Fruit fly (Drosophila melanogaster) whole organism, embryonic: ENCODE results near the gene CG34325.

Experiments used
- ATbp ChIP-seq: fragments of 200-800 bp; sonication (Bioruptor generic); optimal IDR thresholded peaks from 2 replicates; lab custom pipeline; 2017; ENCODE audit warnings: missing biosample characterization, mild to moderate bottlenecking, missing genetic modification characterization, missing genetic modification reagents
- Aef1 ChIP-seq: fragments of 200-800 bp; sonication (Bioruptor generic); IDR thresholded peaks from 3 replicates; pipeline ENCODE4 v1.3.6; 2022; ENCODE audit warnings: missing biosample characterization, missing genetic modification characterization
- Blimp-1 ChIP-seq: fragments of 200-800 bp; sonication (Bioruptor generic); optimal IDR thresholded peaks from 3 replicates; lab custom pipeline; 2018; ENCODE audit warnings: missing biosample characterization, missing genetic modification characterization, mild to moderate bottlenecking, moderate library complexity, missing genetic modification reagents
- CG10979 ChIP-seq: fragments of 200-800 bp; sonication (Bioruptor generic); optimal IDR thresholded peaks from 2 replicates; lab custom pipeline; 2018; ENCODE audit warnings: missing biosample characterization, mild to moderate bottlenecking, missing genetic modification characterization, moderate library complexity
- CG14667 ChIP-seq: fragments of 200-800 bp; sonication (Bioruptor generic); IDR thresholded peaks from 2 replicates; pipeline ENCODE4 v1.3.6; 2022; ENCODE audit warnings: missing biosample characterization, missing genetic modification characterization
- CG15269 ChIP-seq: fragments of 200-800 bp; sonication (Bioruptor generic); optimal IDR thresholded peaks from 2 replicates; lab custom pipeline; 2018; ENCODE audit warnings: missing biosample characterization, mild to moderate bottlenecking, missing genetic modification characterization, moderate library complexity
- CG16863 ChIP-seq: fragments of 200-800 bp; sonication (Bioruptor generic); optimal IDR thresholded peaks from 3 replicates; lab custom pipeline; 2016; ENCODE audit warnings: missing biosample characterization, missing genetic modification characterization
- CG17328 ChIP-seq: fragments of 200-800 bp; sonication (Bioruptor generic); IDR thresholded peaks from 2 replicates; pipeline ENCODE4 v1.3.6; 2022; ENCODE audit warnings: missing biosample characterization, missing genetic modification characterization
- CG2678 ChIP-seq: fragments of 200-800 bp; sonication (Bioruptor generic); optimal IDR thresholded peaks from 3 replicates; lab custom pipeline; 2019; ENCODE audit warnings: missing biosample characterization, mild to moderate bottlenecking, missing genetic modification characterization, moderate library complexity
- CG30403 ChIP-seq: fragments of 200-800 bp; sonication (Bioruptor generic); optimal IDR thresholded peaks from 3 replicates; lab custom pipeline; 2016; ENCODE audit warnings: missing biosample characterization, missing genetic modification characterization
- CG30431 ChIP-seq: fragments of 200-800 bp; sonication (Bioruptor generic); optimal IDR thresholded peaks from 2 replicates; lab custom pipeline; 2017; ENCODE audit warnings: missing biosample characterization, missing genetic modification characterization
- CG7839 ChIP-seq: fragments of 200-800 bp; sonication (Bioruptor generic); optimal IDR thresholded peaks from 3 replicates; lab custom pipeline; 2018; ENCODE audit warnings: missing biosample characterization, mild to moderate bottlenecking, missing genetic modification characterization, moderate library complexity
- CG9437 ChIP-seq: fragments of 200-800 bp; sonication (Bioruptor generic); optimal IDR thresholded peaks from 2 replicates; lab custom pipeline; 2018; ENCODE audit warnings: missing biosample characterization, mild to moderate bottlenecking, missing genetic modification characterization
- CHES-1-like ChIP-seq: fragments of 200-800 bp; sonication (Bioruptor generic); optimal IDR thresholded peaks from 2 replicates; lab custom pipeline; 2016; ENCODE audit warnings: missing biosample characterization, missing genetic modification characterization
- Gsc ChIP-seq: fragments of 200-800 bp; sonication (Bioruptor generic); IDR thresholded peaks from 2 replicates; pipeline ENCODE4 v1.3.6; 2022; ENCODE audit warnings: missing biosample characterization, missing genetic modification characterization
- H2.0 ChIP-seq: fragments of 200-800 bp; sonication (Bioruptor generic); IDR thresholded peaks from 2 replicates; pipeline ENCODE4 v1.3.6; 2022; ENCODE audit warnings: missing biosample characterization, missing genetic modification characterization
- HLH3B ChIP-seq: fragments of 200-800 bp; sonication (Bioruptor generic); IDR thresholded peaks from 2 replicates; pipeline ENCODE4 v1.3.6; 2022; ENCODE audit warnings: missing biosample characterization, missing genetic modification characterization
- Meics ChIP-seq: fragments of 200-800 bp; sonication (Bioruptor generic); optimal IDR thresholded peaks from 2 replicates; lab custom pipeline; 2017; ENCODE audit warnings: missing biosample characterization, mild to moderate bottlenecking, missing genetic modification characterization
- Mes4 ChIP-seq: fragments of 200-800 bp; sonication (Bioruptor generic); optimal IDR thresholded peaks from 2 replicates; lab custom pipeline; 2016; ENCODE audit warnings: missing biosample characterization, missing genetic modification characterization
- Pdp1 ChIP-seq, 2 experiments: fragments of 200-800 bp; sonication (Bioruptor generic); optimal IDR thresholded peaks; 3 replicates each; lab custom pipeline; 2016; ENCODE audit warnings: missing biosample characterization in 2 of 2, missing genetic modification characterization in 2 of 2, mild to moderate bottlenecking in 1 of 2, moderate library complexity in 1 of 2
- Poxn ChIP-seq: fragments of 200-800 bp; sonication (Bioruptor generic); IDR thresholded peaks from 2 replicates; pipeline ENCODE4 v1.3.6; 2022; ENCODE audit warnings: missing biosample characterization, missing genetic modification characterization
- Ptx1 ChIP-seq: fragments of 200-800 bp; sonication (Bioruptor generic); IDR thresholded peaks from 2 replicates; pipeline ENCODE4 v1.3.6; 2022; ENCODE audit warnings: missing biosample characterization, missing genetic modification characterization
- Xbp1 ChIP-seq: fragments of 200-800 bp; sonication (Bioruptor generic); optimal IDR thresholded peaks from 3 replicates; lab custom pipeline; 2016; ENCODE audit warnings: missing biosample characterization, mild to moderate bottlenecking, missing genetic modification characterization
- ap ChIP-seq: fragments of 200-800 bp; sonication (Bioruptor generic); IDR thresholded peaks from 2 replicates; pipeline ENCODE4 v1.3.6; 2022; ENCODE audit warnings: missing biosample characterization, missing genetic modification characterization
- bab2 ChIP-seq: fragments of 200-800 bp; sonication (Bioruptor generic); optimal IDR thresholded peaks from 2 replicates; lab custom pipeline; 2016; ENCODE audit warnings: missing biosample characterization, missing genetic modification characterization
- bbx ChIP-seq: fragments of 200-800 bp; sonication (Bioruptor generic); IDR thresholded peaks from 2 replicates; pipeline ENCODE4 v1.3.6; 2022; ENCODE audit warnings: missing biosample characterization, missing genetic modification characterization; ENCODE audit not compliant: partially characterized antibody
- bigmax ChIP-seq: fragments of 200-800 bp; sonication (Bioruptor generic); optimal IDR thresholded peaks from 2 replicates; lab custom pipeline; 2018; ENCODE audit warnings: missing biosample characterization, mild to moderate bottlenecking, missing genetic modification characterization
- bsh ChIP-seq, 2 experiments: fragments of 200-800 bp; sonication (Bioruptor generic); optimal IDR thresholded peaks; 2 replicates each; lab custom pipeline; 2017 to 2018; ENCODE audit warnings: mild to moderate bottlenecking in 2 of 2, missing biosample characterization in 2 of 2, missing genetic modification characterization in 2 of 2, moderate library complexity in 1 of 2
- ci ChIP-seq: fragments of 200-800 bp; sonication (Bioruptor generic); IDR thresholded peaks from 3 replicates; pipeline ENCODE4 v1.3.6; 2022; ENCODE audit warnings: missing biosample characterization, missing genetic modification characterization
- da ChIP-seq: fragments of 200-800 bp; sonication (Bioruptor generic); optimal IDR thresholded peaks from 2 replicates; lab custom pipeline; 2016; ENCODE audit warnings: missing biosample characterization, missing genetic modification characterization
- dmrt99B ChIP-seq: fragments of 200-800 bp; sonication (Bioruptor generic); optimal IDR thresholded peaks from 2 replicates; lab custom pipeline; 2018; ENCODE audit warnings: missing biosample characterization, mild to moderate bottlenecking, missing genetic modification characterization, moderate library complexity
- esg ChIP-seq: fragments of 200-800 bp; sonication (Bioruptor generic); conservative IDR thresholded peaks from 2 replicates; pipeline ENCODE4 v1.3.6; 2022; ENCODE audit warnings: missing biosample characterization, missing genetic modification characterization
- fd3F ChIP-seq: fragments of 200-800 bp; sonication (Bioruptor generic); optimal IDR thresholded peaks from 2 replicates; lab custom pipeline; 2018; ENCODE audit warnings: missing biosample characterization, mild to moderate bottlenecking, missing genetic modification characterization, moderate library complexity
- grau ChIP-seq: fragments of 200-800 bp; optimal IDR thresholded peaks from 3 replicates; lab custom pipeline; 2019; ENCODE audit warnings: missing biosample characterization, mild to moderate bottlenecking, missing genetic modification characterization, moderate library complexity
- gt ChIP-seq: fragments of 200-800 bp; sonication (Bioruptor generic); IDR thresholded peaks from 2 replicates; pipeline ENCODE4 v1.3.6; 2022; ENCODE audit warnings: missing biosample characterization, missing genetic modification characterization
- lmd ChIP-seq: fragments of 200-800 bp; sonication (Bioruptor generic); IDR thresholded peaks from 2 replicates; pipeline ENCODE4 v1.3.6; 2022; ENCODE audit warnings: missing biosample characterization, missing genetic modification characterization
- nerfin-1 ChIP-seq: fragments of 200-800 bp; sonication (Bioruptor generic); optimal IDR thresholded peaks from 3 replicates; lab custom pipeline; 2019; ENCODE audit warnings: missing biosample characterization, mild to moderate bottlenecking, missing genetic modification characterization, moderate library complexity
- nmo ChIP-seq: fragments of 200-800 bp; sonication (Bioruptor generic); optimal IDR thresholded peaks from 2 replicates; lab custom pipeline; 2018; ENCODE audit warnings: missing biosample characterization, mild to moderate bottlenecking, missing genetic modification characterization, moderate library complexity
- salm ChIP-seq: fragments of 200-800 bp; sonication (Bioruptor generic); optimal IDR thresholded peaks from 2 replicates; lab custom pipeline; 2018; ENCODE audit warnings: missing biosample characterization, mild to moderate bottlenecking, missing genetic modification characterization
- sens ChIP-seq: fragments of 200-800 bp; sonication (Bioruptor generic); peaks from one replicate; lab custom pipeline; 2016; ENCODE audit warnings: missing biosample characterization, missing genetic modification characterization
- sim ChIP-seq: fragments of 200-800 bp; sonication (Bioruptor generic); IDR thresholded peaks from 2 replicates; pipeline ENCODE4 v1.3.6; 2022; ENCODE audit warnings: missing biosample characterization, missing genetic modification characterization
- slbo ChIP-seq: fragments of 200-800 bp; sonication (Bioruptor generic); IDR thresholded peaks from 2 replicates; pipeline ENCODE4 v1.3.6; 2022; ENCODE audit warnings: missing biosample characterization, missing genetic modification characterization
- slou ChIP-seq: fragments of 200-800 bp; sonication (Bioruptor generic); optimal IDR thresholded peaks from 3 replicates; lab custom pipeline; 2016; ENCODE audit warnings: missing biosample characterization, missing genetic modification characterization
- stc ChIP-seq: fragments of 200-800 bp; sonication (Bioruptor generic); IDR thresholded peaks from 2 replicates; pipeline ENCODE4 v1.3.6; 2022; ENCODE audit warnings: missing biosample characterization, missing genetic modification characterization
- toy ChIP-seq: fragments of 200-800 bp; sonication (Bioruptor generic); IDR thresholded peaks from 2 replicates; pipeline ENCODE4 v1.3.6; 2022; ENCODE audit warnings: missing biosample characterization, missing genetic modification characterization
- ttk ChIP-seq: fragments of 200-800 bp; sonication (Bioruptor generic); IDR thresholded peaks from 2 replicates; pipeline ENCODE4 v2.1.2; 2022; ENCODE audit warnings: missing biosample characterization, missing genetic modification characterization
- unpg ChIP-seq: fragments of 200-800 bp; sonication (Bioruptor generic); optimal IDR thresholded peaks from 3 replicates; lab custom pipeline; 2018; ENCODE audit warnings: missing biosample characterization, mild to moderate bottlenecking, missing genetic modification characterization, moderate library complexity
- vvl ChIP-seq: fragments of 200-800 bp; sonication (Bioruptor generic); IDR thresholded peaks from 2 replicates; pipeline ENCODE4 v1.3.6; 2022; ENCODE audit warnings: missing biosample characterization, missing genetic modification characterization
- wor ChIP-seq: fragments of 200-800 bp; sonication (Bioruptor generic); IDR thresholded peaks from 2 replicates; pipeline ENCODE4 v1.3.6; 2022; ENCODE audit warnings: missing biosample characterization, missing genetic modification characterization

CG34325 gene

DNA sequence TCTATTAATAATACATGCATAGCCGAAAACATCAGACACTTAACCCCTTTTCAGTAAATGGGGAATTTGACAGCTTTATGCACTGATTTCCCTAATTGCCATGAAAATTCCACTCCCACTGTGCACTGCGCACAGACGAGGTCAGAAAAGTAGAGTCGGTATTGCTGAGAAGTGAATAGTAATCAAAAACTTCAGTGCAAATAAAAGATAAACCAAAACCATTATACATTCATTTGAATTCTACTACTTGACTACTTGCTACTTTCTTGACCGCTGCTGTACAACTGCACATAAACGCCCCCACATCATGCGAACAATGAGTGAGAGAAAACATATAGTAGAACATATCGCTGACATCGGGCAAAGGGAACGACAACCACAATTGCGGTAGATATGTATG lies 29.8 kb downstream of the CG34325 start (continued):
- TF ChIP-seq bigmax (no peak), CG9437 (GFP tag; lab: Kevin White, UChicago) (peak; percentile 61), Meics (GFP tag; lab: Kevin White, UChicago) (peak; percentile 64), H2.0 (GFP tag; lab: Robert Waterston, UW) (peak; percentile 92), slbo (GFP tag; lab: Robert Waterston, UW) (peak; percentile 82), CHES-1-like (GFP tag; lab: Kevin White, UChicago) (peak; percentile 69), Aef1 (GFP tag; lab: Robert Waterston, UW) (peak; percentile 80), CG14667 (GFP tag; lab: Robert Waterston, UW) (peak; percentile 84), CG16863 (GFP tag; lab: Kevin White, UChicago) (peak; percentile 88), Mes4 (GFP tag; lab: Kevin White, UChicago) (peak; percentile 86), nerfin-1 (tag; lab: Kevin White, UChicago) (peak; percentile 76), ATbp (GFP tag; lab: Kevin White, UChicago) (peak; percentile 89), fd3F (GFP tag; lab: Kevin White, UChicago) (peak; percentile 37), slou (GFP tag; lab: Kevin White, UChicago) (peak; percentile 63)

dm6 chrX:16690499-16690898 lies 30.7 kb downstream of the CG34325 start:
- peak; percentile 47 for TF ChIP-seq unpg (GFP tag; lab: Kevin White, UChicago)
- peak; percentile 47 for TF ChIP-seq CG17328 (GFP tag; lab: Robert Waterston, UW)
- 0 out of 2 replicates have a peak, but pooled peaks have one; percentile 36 for TF ChIP-seq ttk (GFP tag; lab: Robert Waterston, UW)
- TF ChIP-seq nerfin-1 (tag; lab: Kevin White, UChicago), result peak; percentile 11
- TF ChIP-seq salm, result no peak
- TF ChIP-seq CG7839 (tag; lab: Kevin White, UChicago), result peak; percentile 45
- 0 out of 2 replicates have a peak, but pooled peaks have one; percentile 19 for TF ChIP-seq Gsc (GFP tag; lab: Robert Waterston, UW)
- TF ChIP-seq CG30403 (GFP tag; lab: Kevin White, UChicago), result peak; percentile 21
- peak; percentile 16 for TF ChIP-seq CG30431
- TF ChIP-seq Xbp1, result peak; percentile 5
- peak; percentile 8 for TF ChIP-seq CG10979 (tag; lab: Kevin White, UChicago)
- TF ChIP-seq Blimp-1 (GFP tag; lab: Kevin White, UChicago), result peak; percentile 28
- peak; percentile 27 for TF ChIP-seq dmrt99B (tag; lab: Kevin White, UChicago)
- TF ChIP-seq toy, result no peak
- no peak for TF ChIP-seq bab2 (GFP tag; lab: Kevin White, UChicago)
- peak; percentile 85 for TF ChIP-seq grau (tag; lab: Kevin White, UChicago)
- TF ChIP-seq Ptx1 (GFP tag; lab: Robert Waterston, UW), result peak; percentile 42
- TF ChIP-seq ap (GFP tag; lab: Robert Waterston, UW), result 0 out of 2 replicates have a peak, but pooled peaks have one; percentile 3
- TF ChIP-seq esg, result 0 out of 2 replicates have a peak, but pooled peaks have one; percentile 9
- TF ChIP-seq sim (GFP tag; lab: Robert Waterston, UW), result no peak
- no peak for TF ChIP-seq bbx (GFP tag; lab: Robert Waterston, UW)
- TF ChIP-seq sens, result peak; percentile 89
- TF ChIP-seq wor, result 0 out of 2 replicates have a peak, but pooled peaks have one; percentile 33
- TF ChIP-seq Poxn (GFP tag; lab: Robert Waterston, UW), result no peak
- no peak for TF ChIP-seq gt (GFP tag; lab: Robert Waterston, UW)
- peak; percentile 18 to 59 for TF ChIP-seq bsh (GFP tag; optimal IDR thresholded peaks at IDR 0.05; lab: Kevin White, UChicago)
- TF ChIP-seq nmo, result peak; percentile 19
- peak; percentile 26; the same call in 1 of the 2 replicates for TF ChIP-seq lmd (GFP tag; lab: Robert Waterston, UW)
- peak; percentile 44; the same call in 1 of the 2 replicates for TF ChIP-seq HLH3B (GFP tag; lab: Robert Waterston, UW)
- peak; percentile 23 for TF ChIP-seq CG2678
- TF ChIP-seq CG15269 (tag; lab: Kevin White, UChicago), result peak; percentile 14
- 0 out of 2 replicates have a peak, but pooled peaks have one; percentile 21 for TF ChIP-seq stc (GFP tag; lab: Robert Waterston, UW)
- TF ChIP-seq da (GFP tag; lab: Kevin White, UChicago), result no peak
- peak; percentile 11 to 34 for TF ChIP-seq Pdp1 (GFP tag; optimal IDR thresholded peaks at IDR 0.05; lab: Kevin White, UChicago)
- TF ChIP-seq vvl (GFP tag; lab: Robert Waterston, UW), result peak; percentile 40; the same call in 1 of the 2 replicates
- TF ChIP-seq ci (GFP tag; lab: Robert Waterston, UW), result peak; percentile 57; the same call in 1 of the 3 replicates
